Worm (Caenorhabditis elegans) whole organism, late embryonic: ENCODE measurements around the gene srt-5.

Experiments
- C38D4.7 ChIP-seq: fragments of 200-800 bp; sonication (Bioruptor generic); optimal IDR thresholded peaks from 2 replicates; lab custom pipeline; 2018; ENCODE audit warnings: mild to moderate bottlenecking, missing genetic modification characterization, moderate library complexity, missing compliant biosample characterization
- K02D7.2 ChIP-seq: sonication (generic microtip); optimal IDR thresholded peaks from 2 replicates; lab custom pipeline; 2017; ENCODE audit warnings: mild to moderate bottlenecking, missing genetic modification characterization, missing compliant biosample characterization
- K09A11.1 ChIP-seq: sonication (generic microtip); optimal IDR thresholded peaks from 2 replicates; lab custom pipeline; 2017; ENCODE audit warnings: antibody characterized with exemption, mild to moderate bottlenecking, missing genetic modification characterization, missing compliant biosample characterization; ENCODE audit not compliant: insufficient read depth
- Y22D7AL.16 ChIP-seq: sonication (generic microtip); optimal IDR thresholded peaks from 2 replicates; lab custom pipeline; 2016; ENCODE audit warnings: missing genetic modification characterization, missing compliant biosample characterization
- ama-1 ChIP-seq: fragments of 150-350 bp; optimal IDR thresholded peaks from 2 replicates; lab custom pipeline; 2014
- ceh-19 ChIP-seq: fragments of 200-800 bp; sonication (Bioruptor generic); optimal IDR thresholded peaks from 2 replicates; lab custom pipeline; 2018; ENCODE audit warnings: mild to moderate bottlenecking, missing genetic modification characterization, missing compliant biosample characterization
- ceh-22 ChIP-seq: sonication (generic microtip); optimal IDR thresholded peaks from 2 replicates; lab custom pipeline; 2017; ENCODE audit warnings: missing biosample characterization, missing genetic modification characterization
- ceh-24 ChIP-seq: sonication (generic microtip); optimal IDR thresholded peaks from 2 replicates; lab custom pipeline; 2016; ENCODE audit warnings: mild to moderate bottlenecking, missing genetic modification characterization, missing compliant biosample characterization
- ceh-30 ChIP-seq: fragments of 150-350 bp; optimal IDR thresholded peaks from 2 replicates; lab custom pipeline; 2014; ENCODE audit warnings: missing biosample characterization, missing genetic modification characterization
- ceh-31 ChIP-seq: sonication (generic microtip); optimal IDR thresholded peaks from 2 replicates; lab custom pipeline; 2016; ENCODE audit warnings: missing genetic modification characterization, missing compliant biosample characterization
- ceh-34 ChIP-seq: sonication (generic microtip); optimal IDR thresholded peaks from 2 replicates; lab custom pipeline; 2016; ENCODE audit warnings: mild to moderate bottlenecking, missing genetic modification characterization, missing compliant biosample characterization
- ceh-45 ChIP-seq: fragments of 200-800 bp; sonication (Bioruptor generic); IDR thresholded peaks from 2 replicates; pipeline ENCODE4 v1.3.6; 2022; ENCODE audit warnings: missing genetic modification reagents, missing genetic modification characterization, missing compliant biosample characterization
- ceh-48 ChIP-seq: sonication (generic microtip); optimal IDR thresholded peaks from 2 replicates; lab custom pipeline; 2016; ENCODE audit warnings: missing genetic modification characterization, inconsistent platforms, missing compliant biosample characterization
- dmd-4 ChIP-seq: sonication (generic microtip); optimal IDR thresholded peaks from 2 replicates; lab custom pipeline; 2016; ENCODE audit warnings: borderline replicate concordance, missing genetic modification characterization, missing compliant biosample characterization
- dve-1 ChIP-seq: sonication (generic microtip); optimal IDR thresholded peaks from 2 replicates; lab custom pipeline; 2017; ENCODE audit warnings: antibody characterized with exemption, mild to moderate bottlenecking, missing genetic modification characterization, missing compliant biosample characterization
- elt-2 ChIP-seq: sonication (generic microtip); optimal IDR thresholded peaks from 2 replicates; lab custom pipeline; 2016; ENCODE audit warnings: missing genetic modification reagents, missing genetic modification characterization, missing compliant biosample characterization
- ets-4 ChIP-seq: sonication (generic microtip); optimal IDR thresholded peaks from 2 replicates; lab custom pipeline; 2016; ENCODE audit warnings: missing genetic modification characterization, missing compliant biosample characterization
- fkh-10 ChIP-seq: fragments of 150-350 bp; optimal IDR thresholded peaks from 2 replicates; lab custom pipeline; 2014; ENCODE audit warnings: missing biosample characterization, missing genetic modification reagents, missing genetic modification characterization
- gmeb-2 ChIP-seq: sonication (generic microtip); optimal IDR thresholded peaks from 2 replicates; lab custom pipeline; 2016; ENCODE audit warnings: missing genetic modification characterization, inconsistent platforms, missing compliant biosample characterization
- hlh-30 ChIP-seq: sonication (generic microtip); optimal IDR thresholded peaks from 2 replicates; lab custom pipeline; 2017; ENCODE audit warnings: antibody characterized with exemption, missing genetic modification characterization, missing compliant biosample characterization; ENCODE audit not compliant: insufficient read depth
- hlh-6 ChIP-seq: sonication (generic microtip); optimal IDR thresholded peaks from 2 replicates; lab custom pipeline; 2016; ENCODE audit warnings: missing genotype, missing genetic modification characterization, missing compliant biosample characterization
- mec-3 ChIP-seq: sonication (generic microtip); optimal IDR thresholded peaks from 2 replicates; lab custom pipeline; 2016; ENCODE audit warnings: borderline replicate concordance, missing genetic modification characterization, missing compliant biosample characterization
- nfya-1 ChIP-seq: sonication (generic microtip); optimal IDR thresholded peaks from 2 replicates; lab custom pipeline; 2017; ENCODE audit warnings: missing genetic modification characterization, mild to moderate bottlenecking, missing compliant biosample characterization, antibody characterized with exemption, moderate library complexity
- odd-2 ChIP-seq: sonication (generic microtip); optimal IDR thresholded peaks from 2 replicates; lab custom pipeline; 2017; ENCODE audit warnings: antibody characterized with exemption, mild to moderate bottlenecking, missing genetic modification characterization, missing compliant biosample characterization
- pag-3 ChIP-seq: sonication (generic microtip); optimal IDR thresholded peaks from 2 replicates; lab custom pipeline; 2016; ENCODE audit warnings: missing compliant biosample characterization, missing genetic modification characterization, borderline replicate concordance
- pros-1 ChIP-seq: fragments of 150-350 bp; optimal IDR thresholded peaks from 2 replicates; lab custom pipeline; 2014; ENCODE audit warnings: missing biosample characterization, missing genetic modification reagents, missing genetic modification characterization
- ref-2 ChIP-seq: sonication (generic microtip); optimal IDR thresholded peaks from 2 replicates; lab custom pipeline; 2016; ENCODE audit warnings: missing genetic modification characterization, missing compliant biosample characterization
- sdc-2 ChIP-seq: sonication (generic microtip); optimal IDR thresholded peaks from 2 replicates; lab custom pipeline; 2016; ENCODE audit warnings: missing genotype, missing genetic modification characterization, missing compliant biosample characterization
- syd-9 ChIP-seq: sonication (generic microtip); optimal IDR thresholded peaks from 2 replicates; lab custom pipeline; 2016; ENCODE audit warnings: mild to moderate bottlenecking, missing genetic modification characterization, moderate library complexity, missing compliant biosample characterization
- tbx-7 ChIP-seq: sonication (generic microtip); optimal IDR thresholded peaks from 2 replicates; lab custom pipeline; 2016; ENCODE audit warnings: missing genotype, missing genetic modification characterization, missing compliant biosample characterization
- ttx-3 ChIP-seq: sonication (generic microtip); optimal IDR thresholded peaks from 2 replicates; lab custom pipeline; 2016; ENCODE audit warnings: missing genetic modification reagents, missing genetic modification characterization, missing compliant biosample characterization
- unc-42 ChIP-seq: sonication (generic microtip); optimal IDR thresholded peaks from 2 replicates; lab custom pipeline; 2016; ENCODE audit warnings: missing genotype, missing genetic modification characterization, missing compliant biosample characterization
- unc-55 ChIP-seq: sonication (generic microtip); optimal IDR thresholded peaks from 2 replicates; lab custom pipeline; 2017; ENCODE audit warnings: missing biosample characterization, missing genetic modification reagents, missing genetic modification characterization

The srt-5 gene

DNA sequence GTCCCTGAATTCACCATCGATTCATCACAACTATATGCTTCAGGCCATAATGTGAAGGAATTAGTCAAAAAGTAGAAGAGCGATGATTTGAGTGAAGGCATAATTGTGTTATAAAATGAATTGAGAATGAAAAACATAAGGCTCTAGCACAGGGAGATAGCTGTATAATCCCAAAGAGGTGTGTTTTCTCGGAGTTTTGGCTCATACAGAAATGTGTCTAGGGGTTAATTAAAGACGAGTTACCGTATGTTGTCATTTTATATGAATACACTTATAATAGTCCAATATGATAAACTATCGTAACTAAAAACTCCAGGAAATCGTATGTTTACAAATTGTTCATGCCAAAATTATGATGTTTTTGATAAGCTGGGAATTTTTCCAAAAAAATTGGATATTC is at the start of gene srt-5:
srt-5 (minus strand) TSS at position 101 of the 400 bp plus-strand sequence.
- TF ChIP-seq ref-2 (tag; lab: Kevin White, UChicago), result no peak
- no peak for TF ChIP-seq ceh-31
- TF ChIP-seq gmeb-2, result no peak
- TF ChIP-seq odd-2 (tag; lab: Kevin White, UChicago), result no peak
- no peak for TF ChIP-seq ceh-24 (tag; lab: Kevin White, UChicago)
- no peak for TF ChIP-seq C38D4.7
- TF ChIP-seq mec-3 (tag; lab: Kevin White, UChicago), result no peak
- no peak for TF ChIP-seq ttx-3 (tag; lab: Kevin White, UChicago)
- no peak for TF ChIP-seq unc-42 (tag; lab: Kevin White, UChicago)
- no peak for TF ChIP-seq pros-1 (tag; lab: Kevin White, UChicago)
- no peak for TF ChIP-seq dve-1 (tag; lab: Kevin White, UChicago)
- no peak for TF ChIP-seq Y22D7AL.16 (tag; lab: Kevin White, UChicago)
- TF ChIP-seq pag-3 (tag; lab: Kevin White, UChicago), result no peak
- no peak for TF ChIP-seq dmd-4 (tag; lab: Kevin White, UChicago)
- no peak for TF ChIP-seq ceh-48
- no peak for TF ChIP-seq unc-55
- TF ChIP-seq hlh-30 (tag; lab: Kevin White, UChicago), result no peak
- no peak for TF ChIP-seq elt-2 (tag; lab: Kevin White, UChicago)

- TF ChIP-seq nfya-1 (tag; lab: Kevin White, UChicago) (no peak), tbx-7 (tag; lab: Kevin White, UChicago) (no peak), ceh-19 (GFP tag; lab: Kevin White, UChicago) (no peak), odd-2 (tag; lab: Kevin White, UChicago) (no peak), ets-4 (tag; lab: Kevin White, UChicago) (no peak), fkh-10 (GFP tag; lab: Kevin White, UChicago) (no peak), unc-42 (tag; lab: Kevin White, UChicago) (no peak), K02D7.2 (tag; lab: Kevin White, UChicago) (no peak), mec-3 (tag; lab: Kevin White, UChicago) (no peak)
Observed at ce11 chrV:3128803-3129202, 48.1 kb upstream of the srt-5 start, which contains the start of gene tat-6. TSS of gene tat-6 (plus strand) at chrV:3129103.

- no peak for TF ChIP-seq C38D4.7
- TF ChIP-seq ceh-45 (GFP tag; lab: Robert Waterston, UW), result no peak
- TF ChIP-seq odd-2 (tag; lab: Kevin White, UChicago), result no peak
- no peak for TF ChIP-seq K09A11.1 (tag; lab: Kevin White, UChicago)
- no peak for TF ChIP-seq sdc-2 (tag; lab: Kevin White, UChicago)
- no peak for TF ChIP-seq gmeb-2
- TF ChIP-seq ceh-34, result no peak
- TF ChIP-seq pros-1 (tag; lab: Kevin White, UChicago), result no peak
- no peak for TF ChIP-seq ceh-30 (tag; lab: Kevin White, UChicago)
- TF ChIP-seq ama-1, result no peak
- TF ChIP-seq ceh-22 (tag; lab: Kevin White, UChicago), result no peak
- no peak for TF ChIP-seq ceh-48
- TF ChIP-seq mec-3 (tag; lab: Kevin White, UChicago), result no peak
- no peak for TF ChIP-seq dmd-4 (tag; lab: Kevin White, UChicago)
- no peak for TF ChIP-seq syd-9 (tag; lab: Kevin White, UChicago)
- TF ChIP-seq hlh-6, result no peak
Observed at ce11 chrV:3127670-3128069, 47.0 kb upstream of the srt-5 start, which contains the start of gene Y73C8C.10. TSS of gene Y73C8C.10 (minus strand) at chrV:3127770.

DNA sequence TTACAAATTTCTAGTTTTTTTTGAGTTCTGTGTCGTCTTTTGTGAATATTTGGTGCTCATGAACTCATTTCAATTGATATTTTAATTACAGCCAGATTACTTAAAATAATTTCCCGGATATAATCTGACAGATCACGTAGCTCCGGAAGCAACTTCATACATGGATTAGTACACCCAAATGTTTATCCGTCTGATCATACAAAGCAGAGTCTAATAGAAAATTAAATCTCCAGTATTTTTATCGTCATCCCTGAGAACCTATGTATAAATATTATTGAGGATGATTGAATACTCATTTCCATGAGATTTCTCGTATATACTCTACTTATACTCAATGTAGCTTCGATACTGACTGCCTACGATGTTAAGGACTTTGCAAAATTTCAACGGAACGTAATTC is 44.2 kb upstream of the srt-5 start, which contains the start of gene Y73C8C.12:
Y73C8C.12 (plus strand) TSS at position 301 of the 400 bp plus-strand sequence.
- TF ChIP-seq syd-9 (tag; lab: Kevin White, UChicago), result no peak
- no peak for TF ChIP-seq ceh-30 (tag; lab: Kevin White, UChicago)
- TF ChIP-seq, all 69 proteins: peak for 0
